Worm (Caenorhabditis elegans): ENCODE data around the gene F53F8.3.

- TF ChIP-seq somi-1 (GFP tag; optimal IDR thresholded peaks at IDR 0.05) (no peak), snpc-4 (GFP tag; optimal IDR thresholded peaks at IDR 0.05) (no peak), snpc-4 (tag; optimal IDR thresholded peaks at IDR 0.05) (no peak), madf-8 (GFP tag; conservative IDR thresholded peaks at IDR 0.05) (no peak)
Measured at ce11 chrV:20714503-20714902, 25.2 kb upstream of the F53F8.3 start.
